Fruit fly (Drosophila melanogaster): ENCODE measurements around the gene CG13926.

The CG13926 gene

dm6 chr3L:1584003-1584402 lies 34.0 kb downstream of the CG13926 start (continued):
- TF ChIP-seq CG1024 (GFP tag; IDR thresholded peaks at IDR 0.05) (no peak), chinmo (GFP tag; IDR thresholded peaks at IDR 0.05; ENCODE audit: partially characterized antibody) (no peak), Ssrp (tag; optimal IDR thresholded peaks at IDR 0.05) (peak; percentile 71), Jarid2 (GFP tag; optimal IDR thresholded peaks at IDR 0.05) (no peak), CG10274 (GFP tag; optimal IDR thresholded peaks at IDR 0.05) (no peak), Usf (GFP tag; optimal IDR thresholded peaks at IDR 0.05) (peak; percentile 11), cad (GFP tag; optimal IDR thresholded peaks at IDR 0.05) (no peak), dati (GFP tag; IDR thresholded peaks at IDR 0.05) (peak; percentile 60; the same call in 1 of the 2 replicates), gfzf (GFP tag; optimal IDR thresholded peaks at IDR 0.05) (no peak), CG4854 (GFP tag; optimal IDR thresholded peaks at IDR 0.05) (no peak), Spps (tag; optimal IDR thresholded peaks at IDR 0.05) (peak; percentile 0), schlank (tag; optimal IDR thresholded peaks at IDR 0.05) (no peak), wor (GFP tag; IDR thresholded peaks at IDR 0.05) (no peak; the same call in 1 of the 2 replicates), inv (GFP tag; IDR thresholded peaks at IDR 0.05; ENCODE audit: partially characterized antibody) (no peak), CG7928 (GFP tag; optimal IDR thresholded peaks at IDR 0.05) (no peak), PHDP (tag; optimal IDR thresholded peaks at IDR 0.05) (peak; percentile 62), lola (GFP tag; optimal IDR thresholded peaks at IDR 0.05) (peak in 1 of 3 experiments; percentile 59), NK7.1 (GFP tag; optimal IDR thresholded peaks at IDR 0.05) (peak; percentile 14), croc (GFP tag; conservative IDR thresholded peaks at IDR 0.05) (peak; percentile 55; the same call in 2 of the 3 replicates), Myb (GFP tag; optimal IDR thresholded peaks at IDR 0.05) (no peak), CG12942 (GFP tag; optimal IDR thresholded peaks at IDR 0.05) (peak; percentile 61), Chrac-16 (GFP tag; optimal IDR thresholded peaks at IDR 0.05) (peak; percentile 71), pros (GFP tag; optimal IDR thresholded peaks at IDR 0.05) (no peak), cas (GFP tag; IDR thresholded peaks at IDR 0.05) (no peak), CG11695 (GFP tag; IDR thresholded peaks at IDR 0.05) (peak; percentile 56; the same call in 1 of the 3 replicates), BEAF-32 (GFP tag; optimal IDR thresholded peaks at IDR 0.05) (no peak), CG1647 (GFP tag; optimal IDR thresholded peaks at IDR 0.05) (no peak), CG3065 (GFP tag; optimal IDR thresholded peaks at IDR 0.05) (peak; percentile 22), dmrt11E (tag; optimal IDR thresholded peaks at IDR 0.05) (peak; percentile 72), gt (GFP tag; IDR thresholded peaks at IDR 0.05) (peak; percentile 27; the same call in 1 of the 2 replicates), Ets97D (GFP tag; optimal IDR thresholded peaks at IDR 0.05) (no peak), gem (tag; optimal IDR thresholded peaks at IDR 0.05) (peak; percentile 78), jigr1 (GFP tag; IDR thresholded peaks at IDR 0.05) (no peak), CG11398 (GFP tag; optimal IDR thresholded peaks at IDR 0.05) (peak; percentile 38), dmrt99B (tag; optimal IDR thresholded peaks at IDR 0.05) (peak; percentile 62), Atf3 (GFP tag; optimal IDR thresholded peaks at IDR 0.05) (peak; percentile 52), BtbVII (GFP tag; optimal IDR thresholded peaks at IDR 0.05) (no peak), lbe (GFP tag; optimal IDR thresholded peaks at IDR 0.05) (no peak), CG7786 (GFP tag; optimal IDR thresholded peaks at IDR 0.05) (peak; percentile 26), CG14860 (GFP tag; IDR thresholded peaks at IDR 0.05; ENCODE audit: partially characterized antibody) (no peak), CG9609 (GFP tag; optimal IDR thresholded peaks at IDR 0.05) (peak; percentile 61), seq (GFP tag; IDR thresholded peaks at IDR 0.05) (peak; percentile 22; the same call in 1 of the 2 replicates), CG15269 (tag; optimal IDR thresholded peaks at IDR 0.05) (peak; percentile 63), CG5953 (GFP tag; IDR thresholded peaks at IDR 0.05) (no peak), phol (tag; optimal IDR thresholded peaks at IDR 0.05) (no peak), pita (GFP tag; optimal IDR thresholded peaks at IDR 0.05) (no peak), Sry-δ (GFP tag; optimal IDR thresholded peaks at IDR 0.05) (no peak), bbx (GFP tag; IDR thresholded peaks at IDR 0.05; ENCODE audit: partially characterized antibody) (no peak), hth (optimal IDR thresholded peaks at IDR 0.05) (no peak), tll (GFP tag; optimal IDR thresholded peaks at IDR 0.05) (no peak)
